Worm (Caenorhabditis elegans) whole organism, L2 larva: ENCODE data around the gene ptr-4.

Experiments
- aly-2 ChIP-seq: fragments of 150-350 bp; optimal IDR thresholded peaks from 2 replicates; lab custom pipeline; 2014; ENCODE audit warnings: missing biosample characterization, missing genetic modification characterization
- blmp-1 ChIP-seq: sonication (generic microtip); optimal IDR thresholded peaks from 2 replicates; lab custom pipeline; 2017; ENCODE audit warnings: missing genetic modification characterization, mild to moderate bottlenecking, missing compliant biosample characterization, antibody characterized with exemption, moderate library complexity; ENCODE audit not compliant: insufficient read depth
- lin-11 ChIP-seq: fragments of 150-350 bp; sonication (generic microtip); optimal IDR thresholded peaks from 2 replicates; lab custom pipeline; 2014; ENCODE audit warnings: missing biosample characterization, missing genetic modification characterization, inconsistent platforms, mixed read lengths
- nhr-10 ChIP-seq: sonication (generic microtip); optimal IDR thresholded peaks from 2 replicates; lab custom pipeline; 2017; ENCODE audit warnings: missing biosample characterization, missing genetic modification characterization
- nhr-25 ChIP-seq: fragments of 150-350 bp; sonication (generic microtip); optimal IDR thresholded peaks from 3 replicates; lab custom pipeline; 2014; ENCODE audit warnings: missing biosample characterization, missing genetic modification characterization
- skn-1 ChIP-seq: sonication (generic microtip); optimal IDR thresholded peaks from 2 replicates; lab custom pipeline; 2017; ENCODE audit warnings: missing biosample characterization, missing genetic modification characterization
- snpc-4 ChIP-seq: fragments of 150-350 bp; optimal IDR thresholded peaks from 2 replicates; lab custom pipeline; 2014; ENCODE audit warnings: missing biosample characterization, missing genetic modification characterization
- unc-62 ChIP-seq: fragments of 150-350 bp; optimal IDR thresholded peaks from 2 replicates; lab custom pipeline; 2014; ENCODE audit warnings: missing biosample characterization, missing genetic modification reagents, missing genetic modification characterization

- TF ChIP-seq unc-62 (GFP tag; lab: Kevin White, UChicago) (no peak), lin-11 (tag; lab: Kevin White, UChicago) (no peak), nhr-25 (tag; lab: Kevin White, UChicago) (no peak), aly-2 (tag; lab: Kevin White, UChicago) (no peak), snpc-4 (tag; lab: Kevin White, UChicago) (no peak), nhr-10 (tag; lab: Kevin White, UChicago) (no peak), blmp-1 (tag; lab: Kevin White, UChicago) (no peak), skn-1 (no peak)
Observed at ce11 chrX:6090779-6091178, 25.0 kb upstream of the ptr-4 start.
